Worm (Caenorhabditis elegans): ENCODE results near the gene nas-4.

The nas-4 gene

ce11 chrIII:6382987-6383602 lies 32.4 kb downstream of the nas-4 start, which contains the start of gene let-716:
Gene let-716, plus strand, starts transcription at chrIII:6383552.
- TF ChIP-seq klf-2 (GFP tag; conservative IDR thresholded peaks at IDR 0.05) (no peak), T22C8.4 (GFP tag; IDR thresholded peaks at IDR 0.05) (no peak), flt-1 (GFP tag; IDR thresholded peaks at IDR 0.05) (no peak), tab-1 (GFP tag; IDR thresholded peaks at IDR 0.05) (no peak), ref-1 (GFP tag; conservative IDR thresholded peaks at IDR 0.05) (no peak), ztf-23 (GFP tag; IDR thresholded peaks at IDR 0.05) (no peak), med-1 (GFP tag; optimal IDR thresholded peaks at IDR 0.05; ENCODE audit: insufficient read depth) (no peak), cog-1 (tag; optimal IDR thresholded peaks at IDR 0.05) (no peak), ztf-29 (GFP tag; IDR thresholded peaks at IDR 0.05) (no peak)

- no peak for TF ChIP-seq cog-1 (tag; optimal IDR thresholded peaks at IDR 0.05)
- no peak for TF ChIP-seq ztf-23 (GFP tag; IDR thresholded peaks at IDR 0.05)
- TF ChIP-seq T22C8.4 (GFP tag; IDR thresholded peaks at IDR 0.05) = no peak
- no peak for TF ChIP-seq flt-1 (GFP tag; IDR thresholded peaks at IDR 0.05)
- no peak for TF ChIP-seq ztf-29 (GFP tag; IDR thresholded peaks at IDR 0.05)
- no peak for TF ChIP-seq med-1 (GFP tag; optimal IDR thresholded peaks at IDR 0.05; ENCODE audit: insufficient read depth)
- TF ChIP-seq klf-2 (GFP tag; conservative IDR thresholded peaks at IDR 0.05) = no peak
- no peak for TF ChIP-seq ref-1 (GFP tag; conservative IDR thresholded peaks at IDR 0.05)
- no peak for TF ChIP-seq tab-1 (GFP tag; IDR thresholded peaks at IDR 0.05)
Observed at ce11 chrIII:6381584-6382391, 33.7 kb downstream of the nas-4 start, which contains the start of gene znf-622. Gene znf-622, plus strand, starts transcription at chrIII:6381634.

ce11 chrIII:6380472-6380871 lies 35.0 kb downstream of the nas-4 start, which contains the start of gene C16A3.5:
Gene C16A3.5, plus strand, starts transcription at chrIII:6380772.
- TF ChIP-seq ztf-23 (GFP tag; IDR thresholded peaks at IDR 0.05) (no peak), T22C8.4 (GFP tag; IDR thresholded peaks at IDR 0.05) (no peak), klf-2 (GFP tag; conservative IDR thresholded peaks at IDR 0.05) (no peak), flt-1 (GFP tag; IDR thresholded peaks at IDR 0.05) (no peak), tab-1 (GFP tag; IDR thresholded peaks at IDR 0.05) (no peak), ref-1 (GFP tag; conservative IDR thresholded peaks at IDR 0.05) (no peak), cog-1 (tag; optimal IDR thresholded peaks at IDR 0.05) (no peak), ztf-29 (GFP tag; IDR thresholded peaks at IDR 0.05) (no peak), med-1 (GFP tag; optimal IDR thresholded peaks at IDR 0.05; ENCODE audit: insufficient read depth) (no peak)

ce11 chrIII:6379129-6379528 lies 36.3 kb downstream of the nas-4 start, which contains the start of gene C16A3.6:
Gene C16A3.6, plus strand, starts transcription at chrIII:6379212.
- TF ChIP-seq med-1 (GFP tag; optimal IDR thresholded peaks at IDR 0.05; ENCODE audit: insufficient read depth) (no peak), ztf-29 (GFP tag; IDR thresholded peaks at IDR 0.05) (no peak), flt-1 (GFP tag; IDR thresholded peaks at IDR 0.05) (peak; percentile 63; the same call in 1 of the 2 replicates), ztf-23 (GFP tag; IDR thresholded peaks at IDR 0.05) (no peak), T22C8.4 (GFP tag; IDR thresholded peaks at IDR 0.05) (no peak)

ce11 chrIII:6374947-6375415 lies 40.5 kb downstream of the nas-4 start, which contains the start of the genes rps-13 and nfx-1:
Gene rps-13, minus strand, starts transcription at chrIII:6374997.
Gene nfx-1, plus strand, starts transcription at chrIII:6375379.
- TF ChIP-seq flt-1 (GFP tag; IDR thresholded peaks at IDR 0.05) (peak; percentile 72), cog-1 (tag; optimal IDR thresholded peaks at IDR 0.05) (peak; percentile 65), ztf-23 (GFP tag; IDR thresholded peaks at IDR 0.05) (no peak)

- TF ChIP-seq T22C8.4 (GFP tag; IDR thresholded peaks at IDR 0.05) (no peak), flt-1 (GFP tag; IDR thresholded peaks at IDR 0.05) (no peak), ztf-23 (GFP tag; IDR thresholded peaks at IDR 0.05) (no peak), cog-1 (tag; optimal IDR thresholded peaks at IDR 0.05) (no peak), ztf-29 (GFP tag; IDR thresholded peaks at IDR 0.05) (no peak), tab-1 (GFP tag; IDR thresholded peaks at IDR 0.05) (no peak)
Observed at ce11 chrIII:6373850-6374474, 41.5 kb downstream of the nas-4 start.

ce11 chrIII:6368524-6368923 lies 46.9 kb downstream of the nas-4 start:
- TF ChIP-seq cog-1 (tag; optimal IDR thresholded peaks at IDR 0.05) (no peak), ztf-29 (GFP tag; IDR thresholded peaks at IDR 0.05) (no peak), flt-1 (GFP tag; IDR thresholded peaks at IDR 0.05) (no peak)

ce11 chrIII:6367712-6368111 lies 47.7 kb downstream of the nas-4 start, which contains the start of the genes C56G2.15 and thoc-2:
Gene C56G2.15, minus strand, starts transcription at chrIII:6367899.
Gene thoc-2, plus strand, starts transcription at chrIII:6368042.
- TF ChIP-seq med-1 (GFP tag; optimal IDR thresholded peaks at IDR 0.05; ENCODE audit: insufficient read depth) = no peak
- no peak for TF ChIP-seq ztf-29 (GFP tag; IDR thresholded peaks at IDR 0.05)
- TF ChIP-seq flt-1 (GFP tag; IDR thresholded peaks at IDR 0.05) = no peak
- no peak for TF ChIP-seq T22C8.4 (GFP tag; IDR thresholded peaks at IDR 0.05)
- TF ChIP-seq tab-1 (GFP tag; IDR thresholded peaks at IDR 0.05) = no peak
- no peak for TF ChIP-seq ztf-23 (GFP tag; IDR thresholded peaks at IDR 0.05)
- no peak for TF ChIP-seq ref-1 (GFP tag; conservative IDR thresholded peaks at IDR 0.05)
- no peak for TF ChIP-seq klf-2 (GFP tag; conservative IDR thresholded peaks at IDR 0.05)
- TF ChIP-seq cog-1 (tag; optimal IDR thresholded peaks at IDR 0.05) = no peak

- TF ChIP-seq T22C8.4 (GFP tag; IDR thresholded peaks at IDR 0.05) (no peak), flt-1 (GFP tag; IDR thresholded peaks at IDR 0.05) (no peak), cog-1 (tag; optimal IDR thresholded peaks at IDR 0.05) (no peak), ztf-23 (GFP tag; IDR thresholded peaks at IDR 0.05) (no peak), klf-2 (GFP tag; conservative IDR thresholded peaks at IDR 0.05) (no peak), ztf-29 (GFP tag; IDR thresholded peaks at IDR 0.05) (no peak)
Observed at ce11 chrIII:6364395-6364794, 51.1 kb downstream of the nas-4 start.

All from whole organism, midembryonic.